Worm (Caenorhabditis elegans) whole organism, L3 larva: ENCODE measurements around the gene ace-3.

Experiments used
- lin-39 ChIP-seq: fragments of 150-350 bp; optimal IDR thresholded peaks from 2 replicates; lab custom pipeline; 2018; ENCODE audit warnings: missing biosample characterization, missing genetic modification reagents, missing genetic modification characterization
- nhr-237 ChIP-seq: fragments of 150-350 bp; optimal IDR thresholded peaks from 2 replicates; lab custom pipeline; 2014; ENCODE audit warnings: missing biosample characterization, missing genetic modification characterization
- pha-4 ChIP-seq: fragments of 150-350 bp; optimal IDR thresholded peaks from 2 replicates; lab custom pipeline; 2014; ENCODE audit warnings: missing biosample characterization, missing genetic modification reagents, missing genetic modification characterization
- ztf-11 ChIP-seq: fragments of 150-350 bp; optimal IDR thresholded peaks from 2 replicates; lab custom pipeline; 2014; ENCODE audit warnings: missing biosample characterization, missing genetic modification characterization
- ztf-4 ChIP-seq: fragments of 150-350 bp; optimal IDR thresholded peaks from 2 replicates; lab custom pipeline; 2014; ENCODE audit warnings: missing biosample characterization, missing genetic modification characterization

DNA sequence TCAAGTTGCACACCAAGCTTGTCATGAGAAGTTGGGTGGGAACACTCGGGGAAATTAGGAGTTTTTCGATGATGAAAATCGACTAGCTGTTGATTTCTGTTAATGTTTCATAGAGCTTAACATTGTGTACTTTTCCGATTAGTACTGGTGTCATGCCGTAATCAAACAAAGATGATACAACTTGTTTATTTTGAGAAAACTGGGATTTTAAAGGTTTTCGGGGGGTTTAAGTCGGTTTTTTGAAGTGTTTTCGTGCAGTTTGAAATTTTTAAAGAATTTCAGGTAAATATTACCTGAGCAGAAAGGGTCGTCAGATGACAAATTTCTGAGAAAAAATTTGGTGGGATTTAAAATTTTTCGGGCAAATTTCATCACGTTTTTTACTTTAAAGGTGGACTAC is 33.9 kb upstream of the ace-3 start, which contains the start of gene eat-2:
- no peak for TF ChIP-seq ztf-4
- no peak for TF ChIP-seq ztf-11 (tag; lab: Kevin White, UChicago)
- TF ChIP-seq pha-4: no peak
- no peak for TF ChIP-seq nhr-237
- TF ChIP-seq lin-39 (tag; lab: Kevin White, UChicago): no peak
